Worm (Caenorhabditis elegans) whole organism, dauer: ENCODE results near the gene msp-49.
"Not testable (repeated sequence)": the region's sequence is repeated elsewhere in the genome, so short reads cannot be mapped to it uniquely, and the experiment has no call there.

Source experiments
- unc-62 ChIP-seq: sonication (generic microtip); optimal IDR thresholded peaks from 2 replicates; lab custom pipeline; 2017; ENCODE audit warnings: missing biosample characterization, missing genetic modification reagents, missing genetic modification characterization

The msp-49 gene

ce11 chrII:5194066-5194465 lies at the start of gene msp-49:
Gene msp-49 (plus strand): TSS chrII:5194366.
- no peak for TF ChIP-seq unc-62 (GFP tag; lab: Kevin White, UChicago)

- no peak for TF ChIP-seq unc-62 (GFP tag; lab: Kevin White, UChicago)
Measured at ce11 chrII:5148349-5148748, 45.8 kb upstream of the msp-49 start, which contains the start of gene F58A6.5. Gene F58A6.5 (minus strand): TSS chrII:5148449.

ce11 chrII:5150829-5151228 lies 43.3 kb upstream of the msp-49 start, which contains the start of gene srb-16:
Gene srb-16 (minus strand): TSS chrII:5150929.
- no peak for TF ChIP-seq unc-62 (GFP tag; lab: Kevin White, UChicago)

- TF ChIP-seq unc-62 (GFP tag; lab: Kevin White, UChicago), result no peak
Measured at ce11 chrII:5154540-5154939, 39.6 kb upstream of the msp-49 start, which contains the start of gene srb-12. Gene srb-12 (minus strand): TSS chrII:5154640.

DNA sequence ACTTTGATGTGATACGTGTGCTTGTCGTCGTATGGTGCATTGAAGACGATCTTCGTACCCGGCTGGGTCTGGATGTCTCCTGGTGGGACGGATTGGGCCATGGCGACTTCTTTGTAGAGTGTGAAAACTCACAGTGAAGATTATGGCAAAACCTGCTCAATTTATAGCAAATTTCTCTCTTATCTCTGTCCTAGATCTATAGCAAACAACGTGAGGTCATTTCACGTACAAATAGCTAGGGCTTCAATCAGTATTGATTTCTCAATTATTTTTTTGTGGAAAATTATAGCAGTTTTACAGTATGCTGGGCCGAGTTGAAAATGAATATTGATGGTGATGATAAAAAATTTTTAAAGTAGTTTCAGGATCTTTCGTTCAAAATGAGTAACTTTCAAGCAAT lies 37.2 kb upstream of the msp-49 start, which contains the start of gene msp-45:
Gene msp-45 (minus strand): TSS at position 101 of the 400 bp plus-strand sequence.
- no peak for TF ChIP-seq unc-62 (GFP tag; lab: Kevin White, UChicago)

DNA sequence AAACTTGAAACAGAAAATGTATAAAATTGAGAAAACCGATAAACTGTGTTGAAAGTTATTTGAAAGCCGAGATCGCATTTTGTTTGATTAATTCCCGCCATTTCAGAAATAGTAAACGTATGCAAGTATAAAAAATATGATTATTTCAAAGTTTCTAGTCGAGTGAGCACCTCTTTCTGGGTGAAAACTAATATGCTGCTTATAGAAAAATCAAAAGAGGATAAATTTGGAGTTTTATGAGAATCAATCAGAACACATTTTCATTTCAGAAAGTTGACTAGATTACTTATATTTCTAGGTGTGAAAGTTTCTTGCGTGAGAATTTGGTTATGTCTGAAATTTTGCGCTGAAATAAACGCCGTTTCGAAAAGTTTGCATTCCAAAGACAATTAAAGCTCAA lies 36.6 kb upstream of the msp-49 start, which contains the start of gene srb-13:
Gene srb-13 (minus strand): TSS at position 101 of the 400 bp plus-strand sequence.
- no peak for TF ChIP-seq unc-62 (GFP tag; lab: Kevin White, UChicago)

- not testable (repeated sequence) for TF ChIP-seq unc-62 (GFP tag; lab: Kevin White, UChicago)
Measured at ce11 chrII:5158774-5159173, 35.4 kb upstream of the msp-49 start, which contains the start of gene F58A6.9. Gene F58A6.9 (minus strand): TSS chrII:5158874.

DNA sequence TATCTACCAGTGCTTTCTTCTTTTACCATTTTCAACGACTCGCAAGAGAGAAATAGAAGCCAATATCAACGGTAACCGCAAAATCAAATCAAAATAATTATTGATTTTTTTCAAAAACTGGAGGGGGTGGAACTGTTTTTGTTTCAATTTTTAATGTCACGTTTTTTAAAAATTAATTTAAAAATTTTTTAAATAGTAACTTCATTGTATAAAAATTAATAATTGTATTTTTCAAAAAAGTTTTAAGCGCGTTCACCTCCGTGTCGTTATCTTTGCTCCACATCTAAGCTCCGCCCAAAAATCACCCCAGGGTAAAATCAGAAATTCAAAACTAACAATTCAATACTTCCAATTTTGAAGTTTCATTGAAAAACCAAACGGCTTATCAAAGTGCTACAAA lies 33.1 kb upstream of the msp-49 start, which contains the start of gene C27D6.11:
Gene C27D6.11 (minus strand): TSS at position 101 of the 400 bp plus-strand sequence.
- no peak for TF ChIP-seq unc-62 (GFP tag; lab: Kevin White, UChicago)

DNA sequence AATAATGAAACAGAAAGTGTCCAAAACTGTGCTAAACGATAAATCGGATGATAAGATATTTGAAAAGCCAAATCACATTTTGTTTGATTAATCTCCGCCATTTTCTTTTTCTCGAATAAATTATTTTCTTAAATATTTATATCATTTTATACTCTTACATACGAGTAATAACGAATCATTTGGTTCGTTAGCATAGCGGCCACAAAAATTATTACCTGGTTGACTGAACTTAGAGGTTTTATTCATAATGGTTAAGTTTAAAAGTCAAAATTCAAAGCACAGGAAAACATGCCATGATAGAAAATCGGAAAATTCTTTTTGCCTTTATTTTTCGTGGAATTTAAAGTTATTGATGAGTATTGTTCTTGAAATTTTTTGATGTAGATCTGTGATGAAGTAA lies 30.9 kb upstream of the msp-49 start, which contains the start of gene srb-5:
Gene srb-5 (minus strand): TSS at position 101 of the 400 bp plus-strand sequence.
- no peak for TF ChIP-seq unc-62 (GFP tag; lab: Kevin White, UChicago)

- TF ChIP-seq unc-62 (GFP tag; lab: Kevin White, UChicago), result no peak
Measured at ce11 chrII:5166738-5167137, 27.4 kb upstream of the msp-49 start, which contains the start of gene srb-3. Gene srb-3 (minus strand): TSS chrII:5166838.

ce11 chrII:5170932-5171331 lies 23.2 kb upstream of the msp-49 start, which contains the start of gene srb-1:
Gene srb-1 (minus strand): TSS chrII:5171032.
- no peak for TF ChIP-seq unc-62 (GFP tag; lab: Kevin White, UChicago)

ce11 chrII:5171610-5172009 lies 22.6 kb upstream of the msp-49 start, which contains the start of gene C27D6.15:
Gene C27D6.15 (plus strand): TSS chrII:5171910.
- no peak for TF ChIP-seq unc-62 (GFP tag; lab: Kevin White, UChicago)

- TF ChIP-seq unc-62 (GFP tag; lab: Kevin White, UChicago), result no peak
Measured at ce11 chrII:5172451-5172850, 21.7 kb upstream of the msp-49 start, which contains the start of gene C27D6.1. Gene C27D6.1 (plus strand): TSS chrII:5172751.

DNA sequence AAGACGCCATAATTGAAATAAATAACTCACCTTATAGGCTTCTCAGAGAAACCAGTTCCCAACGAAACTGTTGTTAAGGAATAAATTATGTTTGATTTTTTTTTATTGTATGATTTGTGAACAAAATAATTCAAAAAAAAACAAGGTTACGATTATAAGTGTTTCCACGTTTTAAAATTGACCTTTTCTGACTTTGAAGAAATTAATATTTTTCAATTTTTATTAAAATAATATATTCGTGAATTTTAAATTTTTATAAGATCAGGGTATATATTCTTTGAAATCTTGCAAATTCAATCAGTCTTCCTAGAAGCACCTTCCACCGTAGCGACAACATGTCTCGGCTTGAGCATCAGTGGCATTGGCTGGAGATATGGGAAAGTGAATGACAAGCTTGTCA lies 19.8 kb upstream of the msp-49 start, which contains the start of gene C27D6.3:
Gene C27D6.3 (minus strand): TSS at position 101 of the 400 bp plus-strand sequence.
- no peak for TF ChIP-seq unc-62 (GFP tag; lab: Kevin White, UChicago)

- TF ChIP-seq unc-62 (GFP tag; lab: Kevin White, UChicago), result no peak
Measured at ce11 chrII:5176934-5177333, 17.2 kb upstream of the msp-49 start.

DNA sequence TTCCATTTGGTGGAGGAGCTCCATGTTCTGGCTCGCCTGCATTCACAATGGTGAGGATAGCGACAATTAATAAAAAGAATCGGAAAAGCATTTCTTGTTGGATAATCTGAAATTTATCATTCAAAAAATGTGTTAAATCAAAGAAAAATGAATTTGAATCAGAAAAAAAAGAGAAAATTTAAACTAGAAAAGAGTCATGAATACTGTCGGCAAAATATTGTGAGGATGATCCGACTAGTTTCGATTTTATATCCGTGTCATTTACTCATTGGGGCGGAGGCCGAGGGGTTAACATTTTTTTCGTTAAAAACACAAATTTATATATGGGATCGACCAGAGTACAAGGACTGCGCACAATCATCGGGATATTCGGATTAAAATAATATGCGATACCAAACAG lies 16.3 kb upstream of the msp-49 start, which contains the start of gene C27D6.12:
Gene C27D6.12 (minus strand): TSS at position 101 of the 400 bp plus-strand sequence.
- no peak for TF ChIP-seq unc-62 (GFP tag; lab: Kevin White, UChicago)

- no peak for TF ChIP-seq unc-62 (GFP tag; lab: Kevin White, UChicago)
Measured at ce11 chrII:5178609-5179008, 15.6 kb upstream of the msp-49 start.
